Fruit fly (Drosophila melanogaster) whole organism, embryonic: Measurements from ENCODE around the gene CG31821.

Source experiments
- B-H1 ChIP-seq: fragments of 200-800 bp; sonication (Bioruptor generic); IDR thresholded peaks from 3 replicates; pipeline ENCODE4 v1.3.6; 2022; ENCODE audit warnings: missing biosample characterization, missing genetic modification characterization
- CG11398 ChIP-seq: fragments of 200-800 bp; sonication (Bioruptor generic); optimal IDR thresholded peaks from 2 replicates; lab custom pipeline; 2016; ENCODE audit warnings: missing biosample characterization, missing genetic modification characterization
- CG11560 ChIP-seq: fragments of 200-800 bp; sonication (Bioruptor generic); IDR thresholded peaks from 3 replicates; pipeline ENCODE4 v1.3.6; 2022; ENCODE audit warnings: missing biosample characterization, missing genetic modification characterization
- CG11723 ChIP-seq: fragments of 200-800 bp; sonication (Bioruptor generic); optimal IDR thresholded peaks from 2 replicates; lab custom pipeline; 2017; ENCODE audit warnings: missing biosample characterization, mild to moderate bottlenecking, missing genetic modification characterization
- CG12659 ChIP-seq: fragments of 200-800 bp; sonication (Bioruptor generic); optimal IDR thresholded peaks from 3 replicates; lab custom pipeline; 2017; ENCODE audit warnings: mild to moderate bottlenecking, missing biosample characterization, missing genetic modification reagents, missing genetic modification characterization
- CG13775 ChIP-seq: fragments of 200-800 bp; sonication (Bioruptor generic); optimal IDR thresholded peaks from 3 replicates; lab custom pipeline; 2017; ENCODE audit warnings: missing biosample characterization, mild to moderate bottlenecking, missing genetic modification characterization
- CG14050 ChIP-seq: fragments of 200-800 bp; sonication (Bioruptor generic); IDR thresholded peaks from 3 replicates; pipeline ENCODE4 v1.3.6; 2022; ENCODE audit warnings: missing biosample characterization, missing genetic modification characterization
- CG14667 ChIP-seq: fragments of 200-800 bp; sonication (Bioruptor generic); IDR thresholded peaks from 2 replicates; pipeline ENCODE4 v1.3.6; 2022; ENCODE audit warnings: missing biosample characterization, missing genetic modification characterization
- CG14965 ChIP-seq: fragments of 200-800 bp; sonication (Bioruptor generic); optimal IDR thresholded peaks from 2 replicates; lab custom pipeline; 2016; ENCODE audit warnings: missing biosample characterization, missing genetic modification characterization, borderline replicate concordance
- CG17612 ChIP-seq: fragments of 200-800 bp; sonication (Bioruptor generic); IDR thresholded peaks from 2 replicates; pipeline ENCODE4 v1.3.6; 2022; ENCODE audit warnings: missing biosample characterization, missing genetic modification characterization
- CG18619 ChIP-seq: fragments of 200-800 bp; sonication (Bioruptor generic); optimal IDR thresholded peaks from 3 replicates; lab custom pipeline; 2017; ENCODE audit warnings: missing biosample characterization, mild to moderate bottlenecking, missing genetic modification characterization
- CG2202 ChIP-seq: fragments of 200-800 bp; sonication (Bioruptor generic); optimal IDR thresholded peaks from 2 replicates; lab custom pipeline; 2018; ENCODE audit warnings: missing biosample characterization, mild to moderate bottlenecking, missing genetic modification characterization
- CG30403 ChIP-seq: fragments of 200-800 bp; sonication (Bioruptor generic); optimal IDR thresholded peaks from 3 replicates; lab custom pipeline; 2016; ENCODE audit warnings: missing biosample characterization, missing genetic modification characterization
- CG3281 ChIP-seq: fragments of 200-800 bp; sonication (Bioruptor generic); optimal IDR thresholded peaks from 3 replicates; lab custom pipeline; 2017; ENCODE audit warnings: missing biosample characterization, mild to moderate bottlenecking, missing genetic modification characterization
- CG4707 ChIP-seq: fragments of 200-800 bp; sonication (Bioruptor generic); optimal IDR thresholded peaks from 2 replicates; lab custom pipeline; 2018; ENCODE audit warnings: missing biosample characterization, mild to moderate bottlenecking, missing genetic modification characterization, moderate library complexity
- CG5180 ChIP-seq: fragments of 200-800 bp; sonication (Bioruptor generic); optimal IDR thresholded peaks from 3 replicates; lab custom pipeline; 2017; ENCODE audit warnings: missing biosample characterization, missing genetic modification characterization, mild to moderate bottlenecking, moderate library complexity, missing genetic modification reagents
- CG6689 ChIP-seq: fragments of 200-800 bp; sonication (Bioruptor generic); IDR thresholded peaks from 2 replicates; pipeline ENCODE4 v1.3.6; 2022; ENCODE audit warnings: missing biosample characterization, missing genetic modification characterization
- CG7786 ChIP-seq: fragments of 200-800 bp; sonication (Bioruptor generic); optimal IDR thresholded peaks from 2 replicates; lab custom pipeline; 2016; ENCODE audit warnings: missing biosample characterization, missing genetic modification characterization
- CG7963 ChIP-seq: fragments of 200-800 bp; sonication (Bioruptor generic); IDR thresholded peaks from 3 replicates; pipeline ENCODE4 v1.3.6; 2022; ENCODE audit warnings: missing biosample characterization, missing genetic modification characterization; ENCODE audit not compliant: partially characterized antibody
- CG8290 ChIP-seq, 3 experiments: fragments of 200-800 bp; sonication (Bioruptor generic); optimal IDR thresholded peaks; 2 replicates each; lab custom pipeline; 2016 to 2019; ENCODE audit warnings: missing biosample characterization in 3 of 3, missing genetic modification characterization in 3 of 3, mild to moderate bottlenecking in 2 of 3, moderate library complexity in 1 of 3
- CrebB ChIP-seq: fragments of 200-800 bp; sonication (Bioruptor generic); optimal IDR thresholded peaks from 3 replicates; lab custom pipeline; 2018; ENCODE audit warnings: missing biosample characterization, mild to moderate bottlenecking, missing genetic modification characterization
- Hey ChIP-seq: fragments of 200-800 bp; sonication (Bioruptor generic); optimal IDR thresholded peaks from 3 replicates; lab custom pipeline; 2018; ENCODE audit warnings: missing biosample characterization, mild to moderate bottlenecking, missing genetic modification characterization
- Jarid2 ChIP-seq: fragments of 200-800 bp; sonication (Bioruptor generic); optimal IDR thresholded peaks from 3 replicates; lab custom pipeline; 2017; ENCODE audit warnings: mild to moderate bottlenecking, missing biosample characterization, missing genetic modification reagents, missing genetic modification characterization
- NC2β ChIP-seq: fragments of 200-800 bp; sonication (Bioruptor generic); optimal IDR thresholded peaks from 2 replicates; lab custom pipeline; 2016; ENCODE audit warnings: missing biosample characterization, missing genetic modification characterization
- Nf-YA ChIP-seq: fragments of 200-800 bp; sonication (Bioruptor generic); IDR thresholded peaks from 2 replicates; pipeline ENCODE4 v1.3.6; 2022; ENCODE audit warnings: missing biosample characterization, missing genetic modification characterization
- Poxn ChIP-seq: fragments of 200-800 bp; sonication (Bioruptor generic); IDR thresholded peaks from 2 replicates; pipeline ENCODE4 v1.3.6; 2022; ENCODE audit warnings: missing biosample characterization, missing genetic modification characterization
- Side ChIP-seq: fragments of 200-800 bp; sonication (Bioruptor generic); optimal IDR thresholded peaks from 2 replicates; lab custom pipeline; 2016; ENCODE audit warnings: missing biosample characterization, missing genetic modification characterization
- bbx ChIP-seq: fragments of 200-800 bp; sonication (Bioruptor generic); IDR thresholded peaks from 2 replicates; pipeline ENCODE4 v1.3.6; 2022; ENCODE audit warnings: missing biosample characterization, missing genetic modification characterization; ENCODE audit not compliant: partially characterized antibody
- bowl ChIP-seq: fragments of 200-800 bp; sonication (Bioruptor generic); IDR thresholded peaks from 2 replicates; pipeline ENCODE4 v1.3.6; 2022; ENCODE audit warnings: missing biosample characterization, missing genetic modification characterization
- cato ChIP-seq: fragments of 200-800 bp; sonication (Bioruptor generic); optimal IDR thresholded peaks from 2 replicates; lab custom pipeline; 2016; ENCODE audit warnings: missing biosample characterization, missing genetic modification characterization, borderline replicate concordance
- chif ChIP-seq, 2 experiments: fragments of 200-800 bp; sonication (Bioruptor generic); optimal IDR thresholded peaks; 3 replicates each; lab custom pipeline; 2016; ENCODE audit warnings: missing biosample characterization in 2 of 2, missing genetic modification characterization in 2 of 2
- chinmo ChIP-seq: fragments of 200-800 bp; sonication (Bioruptor generic); IDR thresholded peaks from 4 replicates; pipeline ENCODE4 v1.3.6; 2022; ENCODE audit warnings: missing biosample characterization, missing genetic modification characterization; ENCODE audit not compliant: partially characterized antibody
- dimm ChIP-seq: fragments of 200-800 bp; sonication (Bioruptor generic); IDR thresholded peaks from 2 replicates; pipeline ENCODE4 v1.3.6; 2022; ENCODE audit warnings: missing biosample characterization, missing genetic modification characterization
- eve ChIP-seq, 2 experiments: fragments of >200 bp; optimal IDR thresholded peaks; 2 replicates each; lab custom pipeline; 2017; ENCODE audit warnings: missing biosample characterization in 2 of 2, missing genetic modification characterization in 2 of 2
- gem ChIP-seq: fragments of 200-800 bp; sonication (Bioruptor generic); optimal IDR thresholded peaks from 2 replicates; lab custom pipeline; 2019; ENCODE audit warnings: missing biosample characterization, mild to moderate bottlenecking, missing genetic modification characterization, moderate library complexity
- hbn ChIP-seq: fragments of 200-800 bp; sonication (Bioruptor generic); IDR thresholded peaks from 2 replicates; pipeline ENCODE4 v1.3.6; 2022; ENCODE audit warnings: missing biosample characterization, missing genetic modification characterization; ENCODE audit not compliant: partially characterized antibody
- hth ChIP-seq: fragments of >200 bp; optimal IDR thresholded peaks from 2 replicates; lab custom pipeline; 2017; ENCODE audit warnings: inconsistent platforms
- kni ChIP-seq: fragments of 200-800 bp; sonication (Bioruptor generic); optimal IDR thresholded peaks from 3 replicates; lab custom pipeline; 2017; ENCODE audit warnings: mild to moderate bottlenecking, missing biosample characterization, missing genetic modification reagents, missing genetic modification characterization
- pho ChIP-seq: fragments of 200-800 bp; sonication (Bioruptor generic); optimal IDR thresholded peaks from 2 replicates; lab custom pipeline; 2016; ENCODE audit warnings: missing biosample characterization, missing genetic modification characterization
- pnt ChIP-seq: fragments of 200-800 bp; sonication (Bioruptor generic); optimal IDR thresholded peaks from 3 replicates; lab custom pipeline; 2016; ENCODE audit warnings: missing biosample characterization, missing genetic modification characterization
- pzg ChIP-seq: fragments of 200-800 bp; sonication (Bioruptor generic); optimal IDR thresholded peaks from 3 replicates; lab custom pipeline; 2018; ENCODE audit warnings: missing biosample characterization, mild to moderate bottlenecking, missing genetic modification characterization, moderate library complexity
- rib ChIP-seq: fragments of 200-800 bp; sonication (Bioruptor generic); IDR thresholded peaks from 2 replicates; pipeline ENCODE4 v1.3.6; 2022; ENCODE audit warnings: missing biosample characterization, missing genetic modification characterization
- row ChIP-seq: fragments of 200-800 bp; sonication (Bioruptor generic); IDR thresholded peaks from 3 replicates; pipeline ENCODE4 v1.3.6; 2022; ENCODE audit warnings: missing biosample characterization, missing genetic modification characterization
- sqz ChIP-seq: fragments of 200-800 bp; sonication (Bioruptor generic); optimal IDR thresholded peaks from 3 replicates; lab custom pipeline; 2018; ENCODE audit warnings: missing biosample characterization, mild to moderate bottlenecking, missing genetic modification characterization
- stc ChIP-seq: fragments of 200-800 bp; sonication (Bioruptor generic); IDR thresholded peaks from 2 replicates; pipeline ENCODE4 v1.3.6; 2022; ENCODE audit warnings: missing biosample characterization, missing genetic modification characterization
- unc-4 ChIP-seq: fragments of 200-800 bp; sonication (Bioruptor generic); IDR thresholded peaks from 2 replicates; pipeline ENCODE4 v1.3.6; 2022; ENCODE audit warnings: missing biosample characterization, missing genetic modification characterization; ENCODE audit not compliant: partially characterized antibody
- unpg ChIP-seq: fragments of 200-800 bp; sonication (Bioruptor generic); optimal IDR thresholded peaks from 3 replicates; lab custom pipeline; 2018; ENCODE audit warnings: missing biosample characterization, mild to moderate bottlenecking, missing genetic modification characterization, moderate library complexity
- vfl ChIP-seq: fragments of 200-800 bp; sonication (Bioruptor generic); optimal IDR thresholded peaks from 2 replicates; lab custom pipeline; 2016; ENCODE audit warnings: missing biosample characterization, missing genetic modification characterization

CG31821 gene

DNA sequence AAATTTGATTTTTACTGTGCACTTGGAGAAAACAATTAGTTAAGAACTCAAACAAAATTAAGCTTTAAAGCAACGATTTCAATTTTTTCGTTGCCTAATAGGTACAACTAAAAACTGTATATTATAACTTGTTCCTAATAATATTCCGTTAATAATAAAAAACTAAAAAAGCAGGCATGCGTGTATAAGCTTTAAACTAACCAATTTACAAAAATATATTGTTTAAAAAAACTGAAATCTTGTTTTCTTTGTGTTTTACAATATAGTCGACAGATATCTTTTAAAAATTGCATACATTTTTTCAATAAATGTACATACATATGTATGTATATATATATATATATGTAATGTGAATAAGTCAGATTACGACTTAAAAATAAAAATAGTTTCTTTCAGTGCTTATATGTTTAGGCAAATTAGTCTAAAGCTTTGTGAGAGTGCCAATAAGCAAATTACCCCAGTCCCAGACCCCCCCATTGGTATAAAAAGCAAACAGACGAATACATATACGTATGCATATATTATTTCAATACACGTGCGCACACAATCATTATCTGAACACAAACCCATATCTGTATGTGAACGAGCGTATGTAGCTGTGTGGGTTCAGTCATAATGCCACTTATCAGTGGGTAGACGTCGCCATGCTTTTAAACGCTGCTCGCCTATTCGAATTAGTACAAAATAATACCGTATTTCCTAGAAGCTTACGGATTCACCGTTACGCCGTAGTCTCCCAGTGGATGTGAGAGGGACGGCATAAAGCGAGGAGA is 10.9 kb upstream of the CG31821 start (continued):
- TF ChIP-seq CG14965 (GFP tag; lab: Kevin White, UChicago), result no peak
- no peak for TF ChIP-seq hth
- TF ChIP-seq NC2β (GFP tag; lab: Kevin White, UChicago), result no peak
- no peak for TF ChIP-seq Side
- TF ChIP-seq chinmo, result peak; percentile 96
- no peak for TF ChIP-seq vfl (GFP tag; lab: Kevin White, UChicago)
- TF ChIP-seq pzg (GFP tag; lab: Kevin White, UChicago), result no peak
- TF ChIP-seq hbn (GFP tag; lab: Robert Waterston, UW), result no peak
- TF ChIP-seq CG12659 (GFP tag; lab: Kevin White, UChicago), result peak; percentile 90
- peak; percentile 54 for TF ChIP-seq Jarid2
- no peak for TF ChIP-seq CG17612 (GFP tag; lab: Robert Waterston, UW)
- no peak for TF ChIP-seq cato
- TF ChIP-seq Poxn, result no peak
- peak; percentile 16 for TF ChIP-seq CrebB (tag; lab: Kevin White, UChicago)
- no peak for TF ChIP-seq CG4707
- TF ChIP-seq CG30403, result peak; percentile 80
- peak; percentile 63 for TF ChIP-seq CG5180 (GFP tag; lab: Kevin White, UChicago)
- TF ChIP-seq CG11723, result peak; percentile 3
- peak; percentile 71 for TF ChIP-seq unpg (GFP tag; lab: Kevin White, UChicago)
- TF ChIP-seq CG18619 (GFP tag; lab: Kevin White, UChicago), result peak; percentile 85
- peak; percentile 42 for TF ChIP-seq CG2202 (tag; lab: Kevin White, UChicago)
- TF ChIP-seq gem (tag; lab: Kevin White, UChicago), result peak; percentile 94
- peak; percentile 56 for TF ChIP-seq Hey (tag; lab: Kevin White, UChicago)
- TF ChIP-seq eve (GFP tag; optimal IDR thresholded peaks at IDR 0.05; lab: Kevin White, UChicago), result peak in 1 of 2 experiments; percentile 81
- no peak for TF ChIP-seq CG8290 (GFP tag; optimal IDR thresholded peaks at IDR 0.05; lab: Kevin White, UChicago)
- peak in 1 of 2 experiments; percentile 84 for TF ChIP-seq CG8290 (tag; optimal IDR thresholded peaks at IDR 0.05; lab: Kevin White, UChicago)
- TF ChIP-seq CG6689, result peak; percentile 77
- TF ChIP-seq rib (GFP tag; lab: Robert Waterston, UW), result peak; percentile 52; the same call in 1 of the 2 replicates
- TF ChIP-seq pnt, result peak; percentile 13
- TF ChIP-seq CG14050 (GFP tag; lab: Robert Waterston, UW), result no peak
- peak; percentile 22; the same call in 1 of the 2 replicates for TF ChIP-seq unc-4 (GFP tag; lab: Robert Waterston, UW)
- TF ChIP-seq CG14667 (GFP tag; lab: Robert Waterston, UW), result peak; percentile 45; the same call in 1 of the 2 replicates
- peak; percentile 26 for TF ChIP-seq pho (GFP tag; lab: Kevin White, UChicago)
- peak; percentile 33 for TF ChIP-seq sqz (GFP tag; lab: Kevin White, UChicago)
- peak; percentile 5; the same call in 1 of the 2 replicates for TF ChIP-seq Nf-YA
- no peak for TF ChIP-seq CG7963 (GFP tag; lab: Robert Waterston, UW)
- peak; percentile 70 for TF ChIP-seq row
- TF ChIP-seq B-H1 (GFP tag; lab: Robert Waterston, UW), result peak; percentile 54; the same call in 2 of the 3 replicates
- no peak for TF ChIP-seq CG7786 (GFP tag; lab: Kevin White, UChicago)
- no peak for TF ChIP-seq chif (GFP tag; optimal IDR thresholded peaks at IDR 0.05; lab: Kevin White, UChicago)
- TF ChIP-seq CG11398, result no peak
- no peak for TF ChIP-seq bowl
- 0 out of 2 replicates have a peak, but pooled peaks have one; percentile 17 for TF ChIP-seq bbx
- no peak for TF ChIP-seq dimm (GFP tag; lab: Robert Waterston, UW)
- TF ChIP-seq CG13775 (GFP tag; lab: Kevin White, UChicago), result peak; percentile 82
- TF ChIP-seq kni, result peak; percentile 96
- peak; percentile 72 for TF ChIP-seq CG3281 (GFP tag; lab: Kevin White, UChicago)
- TF ChIP-seq CG11560 (tag; lab: Robert Waterston, UW), result 0 out of 3 replicates have a peak, but pooled peaks have one; percentile 50
- no peak; the same call in 1 of the 2 replicates for TF ChIP-seq stc (GFP tag; lab: Robert Waterston, UW)
